Worm (Caenorhabditis elegans): ENCODE measurements around the gene C50F4.6.

Gene C50F4.6

ce11 chrV:9544176-9544632 is 1.7 kb upstream of the C50F4.6 start, which contains the start of gene mdf-1 (continued):
- no peak for TF ChIP-seq mef-2 (tag; optimal IDR thresholded peaks at IDR 0.05)
- no peak for TF ChIP-seq nhr-12 (tag; optimal IDR thresholded peaks at IDR 0.05)
- peak; percentile 67 for TF ChIP-seq swsn-7 (tag; optimal IDR thresholded peaks at IDR 0.05)
- TF ChIP-seq nhr-85 (tag): peak; percentile 48
- TF ChIP-seq ama-1 (optimal IDR thresholded peaks at IDR 0.05): peak; percentile 29
- peak; percentile 80 for TF ChIP-seq nhr-71 (tag; optimal IDR thresholded peaks at IDR 0.05)
- TF ChIP-seq unc-30 (tag; optimal IDR thresholded peaks at IDR 0.05): no peak
- peak; percentile 49 for TF ChIP-seq nhr-19 (GFP tag; conservative IDR thresholded peaks at IDR 0.05)
- TF ChIP-seq aly-2 (tag; optimal IDR thresholded peaks at IDR 0.05): no peak
- TF ChIP-seq snu-23 (GFP tag; optimal IDR thresholded peaks at IDR 0.05): peak; percentile 79
- no peak for TF ChIP-seq grh-1 (GFP tag; IDR thresholded peaks at IDR 0.05)
- peak; percentile 90 to 96 for TF ChIP-seq lin-35 (GFP tag; optimal IDR thresholded peaks at IDR 0.05)

DNA sequence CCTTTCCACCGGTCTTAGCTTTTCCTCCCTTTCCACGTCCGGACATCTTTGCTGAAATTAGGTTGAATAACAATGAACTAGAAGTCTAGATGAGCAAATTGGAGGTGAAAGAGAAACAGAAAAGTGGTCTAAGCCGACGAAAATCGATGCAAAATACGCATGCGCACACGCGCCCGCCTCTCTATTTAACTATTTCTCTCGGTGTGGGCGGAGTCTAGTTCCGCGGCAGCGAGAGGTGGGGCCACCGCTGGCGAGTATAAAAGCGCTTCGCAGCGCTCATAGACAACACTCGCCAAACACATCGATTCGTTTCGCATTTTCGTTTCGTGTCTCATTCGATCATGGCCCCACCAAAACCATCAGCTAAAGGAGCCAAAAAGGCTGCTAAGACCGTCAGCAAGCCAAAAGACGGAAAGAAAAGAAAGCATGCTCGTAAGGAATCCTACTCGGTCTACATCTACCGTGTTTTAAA is 618 bp upstream of the C50F4.6 start, which contains the start of the genes his-35 and his-41:
his-35 (minus strand) TSS at position 51 of the 472 bp plus-strand sequence.
his-41 (plus strand) TSS at position 299 of the 472 bp plus-strand sequence.
- TF ChIP-seq swsn-7 (tag; optimal IDR thresholded peaks at IDR 0.05): peak; percentile 74
- TF ChIP-seq ceh-88 (GFP tag; IDR thresholded peaks at IDR 0.05): 0 out of 2 replicates have a peak, but pooled peaks have one; percentile 10
- no peak for TF ChIP-seq blmp-1 (tag; optimal IDR thresholded peaks at IDR 0.05)
- TF ChIP-seq snu-23 (GFP tag; optimal IDR thresholded peaks at IDR 0.05): peak; percentile 75
- no peak for TF ChIP-seq Y116A8C.19 (tag; optimal IDR thresholded peaks at IDR 0.05; ENCODE audit: borderline replicate concordance)
- no peak for TF ChIP-seq tlp-1 (tag; optimal IDR thresholded peaks at IDR 0.05)
- peak; percentile 12 for TF ChIP-seq snpc-4 (tag; optimal IDR thresholded peaks at IDR 0.05)
- peak; percentile 45; the same call in 1 of the 2 replicates for TF ChIP-seq mab-9 (GFP tag; IDR thresholded peaks at IDR 0.05)
- TF ChIP-seq nhr-71 (tag; optimal IDR thresholded peaks at IDR 0.05): peak; percentile 83
- TF ChIP-seq nhr-90 (tag; optimal IDR thresholded peaks at IDR 0.05; ENCODE audit: poor library complexity): peak; percentile 45
- peak; percentile 77 for TF ChIP-seq nhr-20 (tag; optimal IDR thresholded peaks at IDR 0.05)
- no peak for TF ChIP-seq C34B4.2 (tag; optimal IDR thresholded peaks at IDR 0.05)
- TF ChIP-seq lin-15B (tag; optimal IDR thresholded peaks at IDR 0.05): no peak
- peak; percentile 7 for TF ChIP-seq pax-3 (tag; optimal IDR thresholded peaks at IDR 0.05)
- no peak for TF ChIP-seq unc-98 (GFP tag; IDR thresholded peaks at IDR 0.05)
- TF ChIP-seq isw-1 (GFP tag; IDR thresholded peaks at IDR 0.05): peak; percentile 31; the same call in 1 of the 2 replicates
- TF ChIP-seq grh-1 (GFP tag; IDR thresholded peaks at IDR 0.05): 0 out of 2 replicates have a peak, but pooled peaks have one; percentile 14
- TF ChIP-seq ceh-90 (tag; optimal IDR thresholded peaks at IDR 0.05): no peak
- TF ChIP-seq nhr-76 (tag; optimal IDR thresholded peaks at IDR 0.05): no peak
- TF ChIP-seq nhr-19 (GFP tag; conservative IDR thresholded peaks at IDR 0.05): peak; percentile 67
- no peak for TF ChIP-seq zag-1 (tag; optimal IDR thresholded peaks at IDR 0.05)
- TF ChIP-seq lin-39 (tag; optimal IDR thresholded peaks at IDR 0.05): no peak
- no peak for TF ChIP-seq elt-2 (tag; optimal IDR thresholded peaks at IDR 0.05)
- peak; percentile 83 for TF ChIP-seq dsc-1 (tag; optimal IDR thresholded peaks at IDR 0.05)
- no peak for TF ChIP-seq vab-15 (tag; optimal IDR thresholded peaks at IDR 0.05)
- peak; percentile 3 for TF ChIP-seq unc-130 (tag; optimal IDR thresholded peaks at IDR 0.05)
- TF ChIP-seq rnt-1 (tag; optimal IDR thresholded peaks at IDR 0.05): peak; percentile 42
- peak; percentile 41 to 57 (median 54) for TF ChIP-seq ceh-82 (tag; optimal IDR thresholded peaks at IDR 0.05)
- no peak for TF ChIP-seq unc-62 (GFP tag; optimal IDR thresholded peaks at IDR 0.05)
- no peak for TF ChIP-seq pqm-1 (tag; optimal IDR thresholded peaks at IDR 0.05)
- peak; percentile 16 for TF ChIP-seq sup-37 (GFP tag; optimal IDR thresholded peaks at IDR 0.05)
- no peak for TF ChIP-seq hlh-17 (GFP tag; optimal IDR thresholded peaks at IDR 0.05; ENCODE audit: borderline replicate concordance)
- no peak for TF ChIP-seq nhr-28 (tag; optimal IDR thresholded peaks at IDR 0.05)
- peak; percentile 74 for TF ChIP-seq xbp-1 (tag; optimal IDR thresholded peaks at IDR 0.05)
- peak; percentile 69 for TF ChIP-seq tbx-2 (tag; optimal IDR thresholded peaks at IDR 0.05)
- TF ChIP-seq unc-86 (tag; optimal IDR thresholded peaks at IDR 0.05): peak; percentile 59
- peak; percentile 22 to 57 for TF ChIP-seq lin-35 (GFP tag; optimal IDR thresholded peaks at IDR 0.05)
- peak; percentile 77 for TF ChIP-seq skn-1 (tag; optimal IDR thresholded peaks at IDR 0.05)
- TF ChIP-seq ztf-11 (tag; optimal IDR thresholded peaks at IDR 0.05): peak in 1 of 2 experiments; percentile 43
- peak; percentile 42 for TF ChIP-seq zip-4 (GFP tag; optimal IDR thresholded peaks at IDR 0.05)
- TF ChIP-seq lin-13 (GFP tag; optimal IDR thresholded peaks at IDR 0.05): no peak
- TF ChIP-seq ceh-8 (GFP tag; optimal IDR thresholded peaks at IDR 0.05): no peak
- no peak for TF ChIP-seq aly-2 (tag; optimal IDR thresholded peaks at IDR 0.05)
- TF ChIP-seq sptf-1 (tag; optimal IDR thresholded peaks at IDR 0.05): no peak
- peak; percentile 33 to 47 for TF ChIP-seq lsy-2 (tag; optimal IDR thresholded peaks at IDR 0.05)
- TF ChIP-seq mef-2 (tag; optimal IDR thresholded peaks at IDR 0.05): no peak

Data from whole organism, L1 larva.